Worm (Caenorhabditis elegans): Measurements from ENCODE around the gene nhr-95.
"Not testable (repeated sequence)": the region's sequence is repeated elsewhere in the genome, so short reads cannot be mapped to it uniquely, and the experiment has no call there.

Gene nhr-95

ce11 chrV:19082541-19082940 lies at the start of gene nhr-95:
Gene nhr-95, minus strand, starts transcription at chrV:19082641.
- no peak for TF ChIP-seq unc-62 (GFP tag; optimal IDR thresholded peaks at IDR 0.05)

- no peak for TF ChIP-seq unc-62 (GFP tag; optimal IDR thresholded peaks at IDR 0.05)
Measured at ce11 chrV:19131848-19132401, 49.5 kb upstream of the nhr-95 start.

ce11 chrV:19129497-19130212 lies 47.2 kb upstream of the nhr-95 start:
- TF ChIP-seq unc-62 (GFP tag; optimal IDR thresholded peaks at IDR 0.05): no peak

- TF ChIP-seq unc-62 (GFP tag; optimal IDR thresholded peaks at IDR 0.05): no peak
Measured at ce11 chrV:19127225-19127624, 44.8 kb upstream of the nhr-95 start, which contains the start of gene dyf-17. Gene dyf-17, plus strand, starts transcription at chrV:19127525.

- TF ChIP-seq unc-62 (GFP tag; optimal IDR thresholded peaks at IDR 0.05): no peak
Measured at ce11 chrV:19125812-19126211, 43.4 kb upstream of the nhr-95 start.

- no peak for TF ChIP-seq unc-62 (GFP tag; optimal IDR thresholded peaks at IDR 0.05)
Measured at ce11 chrV:19125253-19125652, 42.8 kb upstream of the nhr-95 start.

- TF ChIP-seq unc-62 (GFP tag; optimal IDR thresholded peaks at IDR 0.05): no peak
Measured at ce11 chrV:19124586-19124985, 42.1 kb upstream of the nhr-95 start, which contains the start of gene bed-1. Gene bed-1, minus strand, starts transcription at chrV:19124922.

ce11 chrV:19120743-19121642 lies 38.6 kb upstream of the nhr-95 start:
- TF ChIP-seq unc-62 (GFP tag; optimal IDR thresholded peaks at IDR 0.05): no peak

ce11 chrV:19119260-19119659 lies 36.8 kb upstream of the nhr-95 start, which contains the start of gene Y39B6A.13:
Gene Y39B6A.13, minus strand, starts transcription at chrV:19119425.
- TF ChIP-seq unc-62 (GFP tag; optimal IDR thresholded peaks at IDR 0.05): no peak

- TF ChIP-seq unc-62 (GFP tag; optimal IDR thresholded peaks at IDR 0.05): no peak
Measured at ce11 chrV:19118312-19118711, 35.9 kb upstream of the nhr-95 start, which contains the start of gene pro-3. Gene pro-3, minus strand, starts transcription at chrV:19118412.

ce11 chrV:19116872-19117372 lies 34.5 kb upstream of the nhr-95 start:
- no peak for TF ChIP-seq unc-62 (GFP tag; optimal IDR thresholded peaks at IDR 0.05)

- no peak for TF ChIP-seq unc-62 (GFP tag; optimal IDR thresholded peaks at IDR 0.05)
Measured at ce11 chrV:19107065-19107464, 24.6 kb upstream of the nhr-95 start.

ce11 chrV:19101589-19102201 lies 19.3 kb upstream of the nhr-95 start, which contains the start of gene zhp-4:
Gene zhp-4, minus strand, starts transcription at chrV:19101786.
- not testable (repeated sequence) for TF ChIP-seq unc-62 (GFP tag; optimal IDR thresholded peaks at IDR 0.05)

- TF ChIP-seq unc-62 (GFP tag; optimal IDR thresholded peaks at IDR 0.05): no peak
Measured at ce11 chrV:19099504-19099903, 17.1 kb upstream of the nhr-95 start.

- no peak for TF ChIP-seq unc-62 (GFP tag; optimal IDR thresholded peaks at IDR 0.05)
Measured at ce11 chrV:19090885-19091284, 8.4 kb upstream of the nhr-95 start.

ce11 chrV:19087426-19087825 lies 5.0 kb upstream of the nhr-95 start, which contains the start of gene nhr-145:
Gene nhr-145, plus strand, starts transcription at chrV:19087723.
- no peak for TF ChIP-seq unc-62 (GFP tag; optimal IDR thresholded peaks at IDR 0.05)
